Worm (Caenorhabditis elegans): ENCODE results near the gene Y57G11A.2.

DNA sequence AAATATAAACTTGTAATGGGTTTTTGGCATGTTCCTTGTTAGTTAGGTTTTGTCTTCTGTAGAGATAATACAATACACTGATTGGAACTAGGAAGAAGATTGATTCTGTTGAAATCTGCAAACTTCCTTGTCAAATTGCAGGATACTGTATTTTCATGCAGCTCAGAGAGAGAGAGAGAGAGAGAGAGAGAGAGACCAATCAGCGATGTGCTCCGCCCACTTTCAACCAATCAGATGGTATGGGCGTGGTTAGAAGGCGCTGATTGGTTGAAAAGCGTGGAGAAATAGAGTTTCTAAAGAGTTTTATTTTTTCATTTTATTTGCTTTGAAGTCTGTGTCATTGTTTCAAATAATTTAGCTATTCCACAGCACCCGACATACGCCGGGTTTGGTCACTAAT lies 28.0 kb upstream of the Y57G11A.2 start:
- no peak for TF ChIP-seq egl-27 (tag; optimal IDR thresholded peaks at IDR 0.05)
- no peak for TF ChIP-seq elt-3 (tag; optimal IDR thresholded peaks at IDR 0.05)
- TF ChIP-seq nhr-11 (tag; optimal IDR thresholded peaks at IDR 0.05) = no peak
- TF ChIP-seq unc-30 (tag; optimal IDR thresholded peaks at IDR 0.05) = no peak
- TF ChIP-seq unc-130 (tag; optimal IDR thresholded peaks at IDR 0.05) = no peak
- no peak for TF ChIP-seq jun-1 (tag; optimal IDR thresholded peaks at IDR 0.05)
- TF ChIP-seq snpc-4 (tag; optimal IDR thresholded peaks at IDR 0.05) = no peak
- TF ChIP-seq aha-1 (tag; optimal IDR thresholded peaks at IDR 0.05) = no peak
